Worm (Caenorhabditis elegans) whole organism, L2 larva: Measurements from ENCODE around the gene thoc-7.

Experiments used
- lin-11 ChIP-seq: fragments of 150-350 bp; sonication (generic microtip); optimal IDR thresholded peaks from 2 replicates; lab custom pipeline; 2014; ENCODE audit warnings: missing biosample characterization, missing genetic modification characterization, inconsistent platforms, mixed read lengths
- mdl-1 ChIP-seq, 2 experiments: fragments of 150-350 bp in 1 of 2; sonication (generic microtip) in 1 of 2; optimal IDR thresholded peaks; 2 replicates each; lab custom pipeline; 2017; ENCODE audit warnings: missing biosample characterization in 2 of 2, missing genetic modification characterization in 2 of 2

- no peak for TF ChIP-seq lin-11 (tag; lab: Kevin White, UChicago)
- no peak for TF ChIP-seq mdl-1 (tag; optimal IDR thresholded peaks at IDR 0.05; lab: Kevin White, UChicago)
Observed at ce11 chrIV:13876565-13877153, 5.9 kb upstream of the thoc-7 start, which contains the start of gene prdh-1.
